Worm (Caenorhabditis elegans) whole organism, L4 larva: Measurements from ENCODE around the gene prp-19.
A peak's percentile ranks its signal among the peaks of the same experiment; 100 is the strongest.

ENCODE experiments used
- D1046.2 ChIP-seq: fragments of 200-800 bp; sonication (Bioruptor generic); IDR thresholded peaks from 2 replicates; pipeline ENCODE4 v1.3.6; 2022; ENCODE audit warnings: missing genetic modification characterization, missing compliant biosample characterization
- F10B5.3 ChIP-seq: sonication (generic microtip); optimal IDR thresholded peaks from 2 replicates; lab custom pipeline; 2016; ENCODE audit warnings: mild to moderate bottlenecking, missing genetic modification characterization, missing compliant biosample characterization
- F26F4.8 ChIP-seq: fragments of 200-800 bp; sonication (Bioruptor generic); conservative IDR thresholded peaks from 2 replicates; pipeline ENCODE4 v1.3.6; 2022; ENCODE audit warnings: missing genetic modification characterization, missing compliant biosample characterization
- F37D6.2 ChIP-seq: sonication (generic microtip); optimal IDR thresholded peaks from 2 replicates; lab custom pipeline; 2016; ENCODE audit warnings: mild to moderate bottlenecking, missing genetic modification characterization, missing compliant biosample characterization
- T26A8.4 ChIP-seq: fragments of 200-800 bp; sonication (Bioruptor generic); IDR thresholded peaks from 2 replicates; pipeline ENCODE4 v1.3.6; 2022; ENCODE audit warnings: missing genetic modification characterization, missing compliant biosample characterization
- Y5F2A.4 ChIP-seq: fragments of 200-800 bp; sonication (Bioruptor generic); optimal IDR thresholded peaks from 2 replicates; lab custom pipeline; 2018; ENCODE audit warnings: mild to moderate bottlenecking, missing genetic modification characterization, missing compliant biosample characterization
- Y75B8A.6 ChIP-seq: fragments of 200-800 bp; sonication (Bioruptor generic); IDR thresholded peaks from 2 replicates; pipeline ENCODE4 v1.3.6; 2022; ENCODE audit warnings: missing genetic modification reagents, missing genetic modification characterization, missing compliant biosample characterization
- ZK546.5 ChIP-seq, 2 experiments: sonication (generic microtip); optimal IDR thresholded peaks; 2 replicates each; lab custom pipeline; 2017; ENCODE audit warnings: missing biosample characterization in 2 of 2, missing genetic modification characterization in 2 of 2
- aha-1 ChIP-seq: fragments of 150-350 bp; peaks from one replicate; lab custom pipeline; 2014; ENCODE audit warnings: missing biosample characterization, missing genetic modification characterization
- ama-1 ChIP-seq: fragments of 150-350 bp; optimal IDR thresholded peaks from 2 replicates; lab custom pipeline; 2014; ENCODE audit warnings: inconsistent platforms, mixed read lengths
- ceh-20 ChIP-seq: fragments of 200-800 bp; sonication (Bioruptor generic); IDR thresholded peaks from 2 replicates; pipeline ENCODE4 v1.3.6; 2022; ENCODE audit warnings: missing genetic modification reagents, missing genetic modification characterization, missing compliant biosample characterization
- ceh-32 ChIP-seq: sonication (generic microtip); optimal IDR thresholded peaks from 2 replicates; lab custom pipeline; 2016; ENCODE audit warnings: mild to moderate bottlenecking, missing genetic modification characterization, missing compliant biosample characterization; ENCODE audit not compliant: poor library complexity
- ceh-82 ChIP-seq: sonication (generic microtip); optimal IDR thresholded peaks from 2 replicates; lab custom pipeline; 2017; ENCODE audit warnings: missing biosample characterization, missing genetic modification characterization
- daf-8 ChIP-seq: fragments of 200-800 bp; sonication (Bioruptor generic); IDR thresholded peaks from 2 replicates; pipeline ENCODE4 v1.3.6; 2022; ENCODE audit warnings: missing genetic modification characterization, missing compliant biosample characterization
- dmd-6 ChIP-seq: fragments of 200-800 bp; sonication (Bioruptor generic); IDR thresholded peaks from 2 replicates; pipeline ENCODE4 v1.3.6; 2022; ENCODE audit warnings: missing genetic modification reagents, missing genetic modification characterization, missing compliant biosample characterization
- dpl-1 ChIP-seq: fragments of 150-350 bp; optimal IDR thresholded peaks from 2 replicates; lab custom pipeline; 2014; ENCODE audit warnings: missing biosample characterization, missing genetic modification reagents, missing genetic modification characterization
- dve-1 ChIP-seq: sonication (generic microtip); optimal IDR thresholded peaks from 2 replicates; lab custom pipeline; 2017; ENCODE audit warnings: antibody characterized with exemption, mild to moderate bottlenecking, missing genetic modification characterization, missing compliant biosample characterization; ENCODE audit not compliant: insufficient read depth
- egl-27 ChIP-seq: sonication (generic microtip); optimal IDR thresholded peaks from 3 replicates; lab custom pipeline; 2017; ENCODE audit warnings: missing biosample characterization, missing genetic modification reagents, missing genetic modification characterization
- hif-1 ChIP-seq, 2 experiments: sonication (generic microtip); optimal IDR thresholded peaks; 2 replicates each; lab custom pipeline; 2016 to 2017; ENCODE audit warnings: missing compliant biosample characterization in 2 of 2, missing genetic modification characterization in 2 of 2, missing genetic modification reagents in 2 of 2, missing genotype in 2 of 2, mild to moderate bottlenecking in 1 of 2
- hlh-11 ChIP-seq: fragments of 200-800 bp; sonication (Bioruptor generic); optimal IDR thresholded peaks from 2 replicates; lab custom pipeline; 2018; ENCODE audit warnings: mild to moderate bottlenecking, missing genetic modification characterization, missing compliant biosample characterization
- jun-1 ChIP-seq: fragments of 150-350 bp; optimal IDR thresholded peaks from 2 replicates; lab custom pipeline; 2014; ENCODE audit warnings: missing biosample characterization, missing genetic modification reagents, missing genetic modification characterization
- lim-7 ChIP-seq: fragments of 200-800 bp; sonication (Bioruptor generic); IDR thresholded peaks from 2 replicates; pipeline ENCODE4 v1.3.6; 2022; ENCODE audit warnings: missing genetic modification characterization, missing compliant biosample characterization
- lin-1 ChIP-seq: fragments of 200-800 bp; sonication (Bioruptor generic); IDR thresholded peaks from 2 replicates; pipeline ENCODE4 v1.3.6; 2022; ENCODE audit warnings: missing genetic modification reagents, missing genetic modification characterization, missing compliant biosample characterization
- lin-13 ChIP-seq: fragments of 150-350 bp; optimal IDR thresholded peaks from 2 replicates; lab custom pipeline; 2014; ENCODE audit warnings: missing biosample characterization, missing genetic modification reagents, missing genetic modification characterization
- lin-15B ChIP-seq: fragments of 150-350 bp; sonication (generic microtip); optimal IDR thresholded peaks from 3 replicates; lab custom pipeline; 2014; ENCODE audit warnings: missing biosample characterization, missing genetic modification characterization
- mdl-1 ChIP-seq, 2 experiments: fragments of 150-350 bp in 1 of 2; sonication (generic microtip) in 1 of 2; optimal IDR thresholded peaks; 2 replicates each; lab custom pipeline; 2014 to 2017; ENCODE audit warnings: missing biosample characterization in 2 of 2, missing genetic modification characterization in 2 of 2
- mdt-29 ChIP-seq: fragments of 200-800 bp; sonication (Bioruptor generic); IDR thresholded peaks from 2 replicates; pipeline ENCODE4 v1.3.6; 2022; ENCODE audit warnings: missing genetic modification reagents, missing genetic modification characterization, missing compliant biosample characterization
- mep-1 ChIP-seq: fragments of 150-350 bp; sonication (generic microtip); optimal IDR thresholded peaks from 3 replicates; lab custom pipeline; 2014; ENCODE audit warnings: missing biosample characterization, missing genetic modification characterization
- mxl-3 ChIP-seq: fragments of 200-800 bp; sonication (Bioruptor generic); optimal IDR thresholded peaks from 2 replicates; lab custom pipeline; 2018; ENCODE audit warnings: mild to moderate bottlenecking, missing genetic modification characterization, missing compliant biosample characterization
- nhr-102 ChIP-seq: sonication (generic microtip); optimal IDR thresholded peaks from 2 replicates; lab custom pipeline; 2016; ENCODE audit warnings: mild to moderate bottlenecking, missing genetic modification characterization, moderate library complexity, missing compliant biosample characterization
- nhr-111 ChIP-seq: fragments of 200-800 bp; sonication (Bioruptor generic); optimal IDR thresholded peaks from 2 replicates; lab custom pipeline; 2018; ENCODE audit warnings: mild to moderate bottlenecking, missing genetic modification characterization, missing compliant biosample characterization
- nhr-25 ChIP-seq: sonication (generic microtip); optimal IDR thresholded peaks from 2 replicates; lab custom pipeline; 2017; ENCODE audit warnings: missing genetic modification characterization, mild to moderate bottlenecking, missing compliant biosample characterization, antibody characterized with exemption, moderate library complexity, borderline replicate concordance; ENCODE audit not compliant: insufficient read depth
- nhr-41 ChIP-seq: fragments of 200-800 bp; sonication (Bioruptor generic); IDR thresholded peaks from 2 replicates; pipeline ENCODE4 v1.3.6; 2022; ENCODE audit warnings: missing genetic modification reagents, missing genetic modification characterization, missing compliant biosample characterization
- nhr-42 ChIP-seq: fragments of 200-800 bp; sonication (Bioruptor generic); IDR thresholded peaks from 2 replicates; pipeline ENCODE4 v1.3.6; 2022; ENCODE audit warnings: missing genetic modification characterization, missing compliant biosample characterization
- nhr-76 ChIP-seq: fragments of 150-350 bp; optimal IDR thresholded peaks from 2 replicates; lab custom pipeline; 2014; ENCODE audit warnings: missing biosample characterization, missing genetic modification characterization
- nhr-77 ChIP-seq: fragments of 150-350 bp; optimal IDR thresholded peaks from 2 replicates; lab custom pipeline; 2014; ENCODE audit warnings: missing biosample characterization, missing genetic modification characterization
- php-3 ChIP-seq: fragments of 200-800 bp; sonication (Bioruptor generic); IDR thresholded peaks from 2 replicates; pipeline ENCODE4 v1.3.6; 2022; ENCODE audit warnings: missing genetic modification reagents, missing genetic modification characterization, missing compliant biosample characterization
- rbr-2 ChIP-seq: sonication (generic microtip); optimal IDR thresholded peaks from 2 replicates; lab custom pipeline; 2016; ENCODE audit warnings: missing genotype, missing genetic modification characterization, missing compliant biosample characterization
- skn-1 ChIP-seq: fragments of 150-350 bp; optimal IDR thresholded peaks from 2 replicates; lab custom pipeline; 2014; ENCODE audit warnings: missing biosample characterization, missing genetic modification characterization
- snpc-1.2 ChIP-seq: fragments of 200-800 bp; sonication (Bioruptor generic); IDR thresholded peaks from 2 replicates; pipeline ENCODE4 v1.3.6; 2022; ENCODE audit warnings: missing genetic modification reagents, missing genetic modification characterization, missing compliant biosample characterization
- spr-1 ChIP-seq: sonication (generic microtip); optimal IDR thresholded peaks from 2 replicates; lab custom pipeline; 2016; ENCODE audit warnings: mild to moderate bottlenecking, missing genetic modification characterization, missing compliant biosample characterization
- spr-3 ChIP-seq: fragments of 200-800 bp; sonication (Bioruptor generic); optimal IDR thresholded peaks from 2 replicates; lab custom pipeline; 2018; ENCODE audit warnings: mild to moderate bottlenecking, missing genetic modification characterization, missing compliant biosample characterization
- tag-97 ChIP-seq: fragments of 200-800 bp; sonication (Bioruptor generic); IDR thresholded peaks from 2 replicates; pipeline ENCODE4 v1.3.6; 2022; ENCODE audit warnings: missing genetic modification characterization, missing compliant biosample characterization
- tra-1 ChIP-seq: fragments of 200-800 bp; sonication (Bioruptor generic); IDR thresholded peaks from 2 replicates; pipeline ENCODE4 v1.3.6; 2022; ENCODE audit warnings: missing genetic modification reagents, missing genetic modification characterization, missing compliant biosample characterization
- unc-130 ChIP-seq: sonication (generic microtip); optimal IDR thresholded peaks from 2 replicates; lab custom pipeline; 2016; ENCODE audit warnings: missing genetic modification reagents, missing genetic modification characterization, missing compliant biosample characterization
- vab-7 ChIP-seq: fragments of 200-800 bp; sonication (Bioruptor generic); IDR thresholded peaks from 2 replicates; pipeline ENCODE4 v1.3.6; 2022; ENCODE audit warnings: missing genetic modification reagents, missing genetic modification characterization, missing compliant biosample characterization
- zfp-3 ChIP-seq: fragments of 200-800 bp; sonication (Bioruptor generic); conservative IDR thresholded peaks from 2 replicates; pipeline ENCODE4 v1.3.6; 2022; ENCODE audit warnings: missing genetic modification reagents, missing genetic modification characterization, missing compliant biosample characterization
- zip-2 ChIP-seq: fragments of 150-350 bp; optimal IDR thresholded peaks from 2 replicates; lab custom pipeline; 2014; ENCODE audit warnings: missing biosample characterization, missing genetic modification characterization
- ztf-11 ChIP-seq: fragments of 150-350 bp; optimal IDR thresholded peaks from 2 replicates; lab custom pipeline; 2014; ENCODE audit warnings: missing biosample characterization, missing genetic modification characterization
- ztf-7 ChIP-seq: fragments of 150-350 bp; optimal IDR thresholded peaks from 2 replicates; lab custom pipeline; 2014; ENCODE audit warnings: missing biosample characterization, missing genetic modification characterization

Gene prp-19

ce11 chrIII:5202641-5203040 lies 30.8 kb upstream of the prp-19 start (continued):
- no peak for TF ChIP-seq D1046.2 (GFP tag; lab: Robert Waterston, UW)
- TF ChIP-seq ama-1 (lab: Kevin White, UChicago) = no peak
- TF ChIP-seq mep-1 (tag; lab: Kevin White, UChicago) = peak; percentile 79
- no peak for TF ChIP-seq lin-13 (GFP tag; lab: Kevin White, UChicago)

- TF ChIP-seq nhr-111 (GFP tag; lab: Kevin White, UChicago) (no peak), snpc-1.2 (GFP tag; lab: Robert Waterston, UW) (no peak), php-3 (GFP tag; lab: Robert Waterston, UW) (peak; percentile 59; the same call in 1 of the 2 replicates), rbr-2 (tag; lab: Kevin White, UChicago) (no peak), nhr-42 (no peak), ztf-7 (tag; lab: Kevin White, UChicago) (peak; percentile 41), Y75B8A.6 (GFP tag; lab: Robert Waterston, UW) (no peak), zfp-3 (no peak), aha-1 (tag; lab: Kevin White, UChicago) (peak; percentile 86), nhr-25 (tag; lab: Kevin White, UChicago) (no peak), dve-1 (tag; lab: Kevin White, UChicago) (peak; percentile 97), mdl-1 (tag; optimal IDR thresholded peaks at IDR 0.05; lab: Kevin White, UChicago) (no peak), lin-15B (tag; lab: Kevin White, UChicago) (no peak), hif-1 (tag; optimal IDR thresholded peaks at IDR 0.05; lab: Kevin White, UChicago) (peak in 1 of 2 experiments; percentile 47), hlh-11 (peak; percentile 86), jun-1 (no peak), T26A8.4 (0 out of 2 replicates have a peak, but pooled peaks have one; percentile 23), F26F4.8 (GFP tag; lab: Robert Waterston, UW) (no peak), lin-13 (GFP tag; lab: Kevin White, UChicago) (no peak), lin-1 (GFP tag; lab: Robert Waterston, UW) (peak; percentile 59), D1046.2 (GFP tag; lab: Robert Waterston, UW) (no peak), ZK546.5 (tag; optimal IDR thresholded peaks at IDR 0.05; lab: Kevin White, UChicago) (no peak), spr-3 (GFP tag; lab: Kevin White, UChicago) (no peak), nhr-41 (GFP tag; lab: Robert Waterston, UW) (peak; percentile 57; the same call in 1 of the 2 replicates), egl-27 (tag; lab: Kevin White, UChicago) (no peak), spr-1 (tag; lab: Kevin White, UChicago) (no peak), ceh-20 (GFP tag; lab: Robert Waterston, UW) (no peak), dpl-1 (peak; percentile 22), lim-7 (GFP tag; lab: Robert Waterston, UW) (no peak), tag-97 (GFP tag; lab: Robert Waterston, UW) (no peak), zip-2 (tag; lab: Kevin White, UChicago) (no peak), nhr-76 (tag; lab: Kevin White, UChicago) (no peak), mxl-3 (GFP tag; lab: Kevin White, UChicago) (no peak), ceh-32 (tag; lab: Kevin White, UChicago) (no peak), skn-1 (tag; lab: Kevin White, UChicago) (no peak), vab-7 (GFP tag; lab: Robert Waterston, UW) (no peak), ceh-82 (tag; lab: Kevin White, UChicago) (no peak), F10B5.3 (tag; lab: Kevin White, UChicago) (no peak), nhr-102 (tag; lab: Kevin White, UChicago) (peak; percentile 79), unc-130 (GFP tag; lab: Kevin White, UChicago) (no peak), mep-1 (tag; lab: Kevin White, UChicago) (peak; percentile 73), mdt-29 (no peak), F37D6.2 (tag; lab: Kevin White, UChicago) (no peak), nhr-77 (tag; lab: Kevin White, UChicago) (peak; percentile 97), daf-8 (GFP tag; lab: Robert Waterston, UW) (no peak), tra-1 (GFP tag; lab: Robert Waterston, UW) (peak; percentile 88), ztf-11 (tag; lab: Kevin White, UChicago) (no peak), dmd-6 (GFP tag; lab: Robert Waterston, UW) (peak; percentile 93), Y5F2A.4 (GFP tag; lab: Kevin White, UChicago) (no peak)
Observed at ce11 chrIII:5201267-5201666, 29.4 kb upstream of the prp-19 start.
